Worm (Caenorhabditis elegans): ENCODE measurements around the gene fbxa-210.

Gene fbxa-210

ce11 chrV:18125075-18125474 lies at the start of gene fbxa-210:
TSS of gene fbxa-210 (plus strand) at chrV:18125375.
- no peak for TF ChIP-seq cebp-1 (GFP tag; IDR thresholded peaks at IDR 0.05)
- no peak for TF ChIP-seq cebp-1 (tag; optimal IDR thresholded peaks at IDR 0.05)
- no peak for TF ChIP-seq madf-10 (tag; optimal IDR thresholded peaks at IDR 0.05)
- TF ChIP-seq snpc-1.3 (tag; optimal IDR thresholded peaks at IDR 0.05; ENCODE audit: insufficient read depth): no peak
- no peak for TF ChIP-seq ztf-28 (GFP tag; IDR thresholded peaks at IDR 0.05)
- no peak for TF ChIP-seq attf-6 (GFP tag; IDR thresholded peaks at IDR 0.05)
- TF ChIP-seq ceh-40 (GFP tag; IDR thresholded peaks at IDR 0.05): no peak
- TF ChIP-seq atf-7 (tag; optimal IDR thresholded peaks at IDR 0.05): no peak
- no peak for TF ChIP-seq K12H6.12 (tag; optimal IDR thresholded peaks at IDR 0.05)
- no peak for TF ChIP-seq cebp-2 (GFP tag; IDR thresholded peaks at IDR 0.05)
- TF ChIP-seq fkh-3 (tag; optimal IDR thresholded peaks at IDR 0.05): no peak

ce11 chrV:18079163-18079562 lies 46.0 kb upstream of the fbxa-210 start:
- peak; percentile 41; the same call in 1 of the 2 replicates for TF ChIP-seq D2030.7 (GFP tag; IDR thresholded peaks at IDR 0.05)
- no peak for TF ChIP-seq snpc-1.1 (tag; optimal IDR thresholded peaks at IDR 0.05; ENCODE audit: insufficient read depth)
- peak; percentile 63 for TF ChIP-seq K12H6.12 (tag; optimal IDR thresholded peaks at IDR 0.05)
- TF ChIP-seq mxl-1 (tag; optimal IDR thresholded peaks at IDR 0.05): no peak
- TF ChIP-seq attf-3 (GFP tag; conservative IDR thresholded peaks at IDR 0.05): no peak
- TF ChIP-seq hmg-1.2 (GFP tag; IDR thresholded peaks at IDR 0.05): peak; percentile 98
- peak; percentile 58; the same call in 1 of the 2 replicates for TF ChIP-seq pbrm-1 (GFP tag; IDR thresholded peaks at IDR 0.05)
- no peak for TF ChIP-seq aptf-2 (GFP tag; conservative IDR thresholded peaks at IDR 0.05)
- TF ChIP-seq nfya-1 (tag; optimal IDR thresholded peaks at IDR 0.05; ENCODE audit: borderline replicate concordance, insufficient read depth): no peak
- TF ChIP-seq ztf-3 (GFP tag; optimal IDR thresholded peaks at IDR 0.05): no peak
- TF ChIP-seq cebp-1 (GFP tag; IDR thresholded peaks at IDR 0.05): no peak
- TF ChIP-seq cebp-1 (tag; optimal IDR thresholded peaks at IDR 0.05): peak; percentile 58
- TF ChIP-seq tbp1 (GFP tag; optimal IDR thresholded peaks at IDR 0.05): peak; percentile 13
- TF ChIP-seq rcor-1 (GFP tag; IDR thresholded peaks at IDR 0.05): peak; percentile 23; the same call in 1 of the 2 replicates
- no peak for TF ChIP-seq ztf-18 (tag; optimal IDR thresholded peaks at IDR 0.05)
- TF ChIP-seq nhr-80 (tag; optimal IDR thresholded peaks at IDR 0.05): peak; percentile 21
- TF ChIP-seq cebp-2 (GFP tag; IDR thresholded peaks at IDR 0.05): no peak
- TF ChIP-seq madf-6 (GFP tag; IDR thresholded peaks at IDR 0.05): peak; percentile 43; the same call in 1 of the 2 replicates
- TF ChIP-seq lin-40 (tag; optimal IDR thresholded peaks at IDR 0.05): peak; percentile 76
- no peak for TF ChIP-seq snpc-1.3 (tag; optimal IDR thresholded peaks at IDR 0.05; ENCODE audit: insufficient read depth)
- TF ChIP-seq nfyb-1 (GFP tag; IDR thresholded peaks at IDR 0.05): peak; percentile 61
- TF ChIP-seq let-526 (GFP tag; IDR thresholded peaks at IDR 0.05): no peak
- peak; percentile 67 for TF ChIP-seq attf-5 (GFP tag; optimal IDR thresholded peaks at IDR 0.05)
- no peak for TF ChIP-seq ceh-58 (GFP tag; IDR thresholded peaks at IDR 0.05)
- no peak for TF ChIP-seq C06A6.2 (GFP tag; conservative IDR thresholded peaks at IDR 0.05)
- peak; percentile 9 for TF ChIP-seq lsl-1 (GFP tag; optimal IDR thresholded peaks at IDR 0.05)
- no peak for TF ChIP-seq snpc-4 (GFP tag; optimal IDR thresholded peaks at IDR 0.05)
- TF ChIP-seq snpc-4 (tag; optimal IDR thresholded peaks at IDR 0.05): peak in 2 of 4 experiments; percentile 67 to 68
- TF ChIP-seq ceh-27 (GFP tag; optimal IDR thresholded peaks at IDR 0.05): peak; percentile 26
- no peak for TF ChIP-seq ztf-25 (GFP tag; IDR thresholded peaks at IDR 0.05)
- no peak for TF ChIP-seq Y67H2A.10 (GFP tag; conservative IDR thresholded peaks at IDR 0.05)
- peak; percentile 64; the same call in 1 of the 2 replicates for TF ChIP-seq K11D2.4 (GFP tag; IDR thresholded peaks at IDR 0.05)
- TF ChIP-seq efl-1 (GFP tag; optimal IDR thresholded peaks at IDR 0.05): peak; percentile 36
- TF ChIP-seq mcd-1 (GFP tag; IDR thresholded peaks at IDR 0.05): peak; percentile 77
- peak in 2 of 3 experiments; percentile 45 to 76 for TF ChIP-seq lin-35 (GFP tag; optimal IDR thresholded peaks at IDR 0.05)
- peak; percentile 45; the same call in 1 of the 2 replicates for TF ChIP-seq ekl-4 (GFP tag; IDR thresholded peaks at IDR 0.05)
- peak; percentile 50 for TF ChIP-seq ZK185.1 (tag; optimal IDR thresholded peaks at IDR 0.05; ENCODE audit: poor library complexity, severe bottlenecking)
- TF ChIP-seq lin-54 (GFP tag; optimal IDR thresholded peaks at IDR 0.05): peak; percentile 42
- TF ChIP-seq B0336.3 (GFP tag; IDR thresholded peaks at IDR 0.05): 0 out of 2 replicates have a peak, but pooled peaks have one; percentile 37
